Worm (Caenorhabditis elegans): ENCODE measurements around the gene mrps-5.

DNA sequence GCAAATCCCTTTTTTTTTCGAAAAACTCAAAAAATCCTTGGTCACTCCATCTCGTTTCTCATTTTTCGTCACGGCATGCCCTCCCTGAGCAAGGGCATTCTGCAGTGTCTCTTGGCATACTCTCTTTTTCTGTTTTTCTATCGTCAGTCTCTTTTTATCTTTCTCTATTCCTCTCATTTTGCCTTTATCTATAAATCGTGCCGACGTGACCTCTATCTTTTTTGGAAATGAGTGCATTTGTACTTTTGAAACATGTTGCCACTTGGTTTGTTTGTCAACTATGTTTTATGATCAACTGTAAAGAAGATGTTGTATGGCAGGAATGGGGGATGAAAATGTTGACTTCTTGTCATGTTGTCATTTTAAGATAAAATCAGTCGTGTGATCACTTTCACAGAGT is 34.4 kb upstream of the mrps-5 start:
- no peak for TF ChIP-seq F22D6.2 (tag; optimal IDR thresholded peaks at IDR 0.05)
- TF ChIP-seq ekl-4 (GFP tag; IDR thresholded peaks at IDR 0.05): no peak
- no peak for TF ChIP-seq F55B11.4 (tag; optimal IDR thresholded peaks at IDR 0.05; ENCODE audit: borderline replicate concordance, insufficient read depth)
- TF ChIP-seq ets-4 (GFP tag; optimal IDR thresholded peaks at IDR 0.05): no peak
- no peak for TF ChIP-seq aptf-3 (GFP tag; IDR thresholded peaks at IDR 0.05)
- TF ChIP-seq lin-35 (GFP tag; optimal IDR thresholded peaks at IDR 0.05): no peak
